Worm (Caenorhabditis elegans) whole organism, L2 larva: ENCODE measurements around the gene R05G9R.1.
A peak's percentile ranks its signal among the peaks of the same experiment; 100 is the strongest.

Experiments
- C34F6.9 ChIP-seq: fragments of 150-350 bp; optimal IDR thresholded peaks from 2 replicates; lab custom pipeline; 2014; ENCODE audit warnings: missing biosample characterization, missing genetic modification characterization
- Y55F3AM.14 ChIP-seq: fragments of 200-800 bp; sonication (Bioruptor generic); optimal IDR thresholded peaks from 2 replicates; lab custom pipeline; 2018; ENCODE audit warnings: mild to moderate bottlenecking, missing genetic modification characterization, missing compliant biosample characterization
- alr-1 ChIP-seq: fragments of 150-350 bp; optimal IDR thresholded peaks from 2 replicates; lab custom pipeline; 2014; ENCODE audit warnings: missing biosample characterization, missing genetic modification characterization
- aly-2 ChIP-seq: fragments of 150-350 bp; optimal IDR thresholded peaks from 2 replicates; lab custom pipeline; 2014; ENCODE audit warnings: missing biosample characterization, missing genetic modification characterization
- ama-1 ChIP-seq: fragments of 150-350 bp; optimal IDR thresholded peaks from 2 replicates; lab custom pipeline; 2018; ENCODE audit warnings: inconsistent platforms
- ceh-82 ChIP-seq: fragments of 150-350 bp; optimal IDR thresholded peaks from 2 replicates; lab custom pipeline; 2014; ENCODE audit warnings: missing biosample characterization, missing genetic modification characterization
- crh-2 ChIP-seq: sonication (generic microtip); optimal IDR thresholded peaks from 2 replicates; lab custom pipeline; 2017; ENCODE audit warnings: missing biosample characterization, missing genetic modification characterization
- dmd-4 ChIP-seq: sonication (generic microtip); optimal IDR thresholded peaks from 2 replicates; lab custom pipeline; 2017; ENCODE audit warnings: missing biosample characterization, missing genetic modification characterization
- elt-3 ChIP-seq: sonication (generic microtip); optimal IDR thresholded peaks from 2 replicates; lab custom pipeline; 2017; ENCODE audit warnings: missing biosample characterization, missing genetic modification characterization
- fos-1 ChIP-seq: fragments of 150-350 bp; optimal IDR thresholded peaks from 2 replicates; lab custom pipeline; 2014; ENCODE audit warnings: missing biosample characterization, missing genetic modification characterization
- lin-11 ChIP-seq: fragments of 150-350 bp; sonication (generic microtip); optimal IDR thresholded peaks from 2 replicates; lab custom pipeline; 2014; ENCODE audit warnings: missing biosample characterization, missing genetic modification characterization, inconsistent platforms, mixed read lengths
- lsy-2 ChIP-seq, 2 experiments: fragments of 150-350 bp in 1 of 2; sonication (generic microtip) in 1 of 2; optimal IDR thresholded peaks; 2 replicates each; lab custom pipeline; 2014 to 2017; ENCODE audit warnings: missing biosample characterization in 2 of 2, missing genetic modification characterization in 2 of 2
- mab-5 ChIP-seq: fragments of 150-350 bp; optimal IDR thresholded peaks from 2 replicates; lab custom pipeline; 2014; ENCODE audit warnings: missing biosample characterization, missing genetic modification characterization
- nhr-11 ChIP-seq: fragments of 150-350 bp; optimal IDR thresholded peaks from 2 replicates; lab custom pipeline; 2014; ENCODE audit warnings: missing biosample characterization, missing genetic modification characterization
- nhr-12 ChIP-seq: fragments of 150-350 bp; optimal IDR thresholded peaks from 2 replicates; lab custom pipeline; 2014; ENCODE audit warnings: missing biosample characterization, missing genetic modification characterization
- nhr-129 ChIP-seq: fragments of 150-350 bp; optimal IDR thresholded peaks from 2 replicates; lab custom pipeline; 2014; ENCODE audit warnings: missing biosample characterization, missing genetic modification characterization
- nhr-21 ChIP-seq: fragments of 150-350 bp; optimal IDR thresholded peaks from 2 replicates; lab custom pipeline; 2014; ENCODE audit warnings: missing biosample characterization, missing genetic modification characterization
- nhr-23 ChIP-seq: fragments of 150-350 bp; optimal IDR thresholded peaks from 2 replicates; lab custom pipeline; 2014; ENCODE audit warnings: missing biosample characterization, missing genetic modification reagents, missing genetic modification characterization
- nhr-237 ChIP-seq: fragments of 150-350 bp; optimal IDR thresholded peaks from 2 replicates; lab custom pipeline; 2014; ENCODE audit warnings: missing biosample characterization, missing genetic modification characterization
- nhr-6 ChIP-seq: fragments of 150-350 bp; optimal IDR thresholded peaks from 2 replicates; lab custom pipeline; 2014; ENCODE audit warnings: missing biosample characterization, missing genetic modification characterization
- nhr-77 ChIP-seq: fragments of 150-350 bp; optimal IDR thresholded peaks from 2 replicates; lab custom pipeline; 2014; ENCODE audit warnings: missing biosample characterization, missing genetic modification characterization
- skn-1 ChIP-seq: sonication (generic microtip); optimal IDR thresholded peaks from 2 replicates; lab custom pipeline; 2017; ENCODE audit warnings: missing biosample characterization, missing genetic modification characterization
- sma-3 ChIP-seq: sonication (generic microtip); optimal IDR thresholded peaks from 2 replicates; lab custom pipeline; 2016; ENCODE audit warnings: missing genetic modification reagents, missing genetic modification characterization, missing compliant biosample characterization
- sma-9 ChIP-seq, 2 experiments: fragments of 150-350 bp in 1 of 2; sonication (generic microtip) in 1 of 2; optimal IDR thresholded peaks; 2 replicates each; lab custom pipeline; 2014 to 2016; ENCODE audit warnings: missing genetic modification characterization in 2 of 2, mild to moderate bottlenecking in 1 of 2, missing biosample characterization in 1 of 2, missing compliant biosample characterization in 1 of 2, missing genetic modification reagents in 1 of 2, moderate library complexity in 1 of 2
- snpc-4 ChIP-seq: fragments of 150-350 bp; optimal IDR thresholded peaks from 2 replicates; lab custom pipeline; 2014; ENCODE audit warnings: missing biosample characterization, missing genetic modification characterization
- unc-39 ChIP-seq: fragments of 150-350 bp; optimal IDR thresholded peaks from 2 replicates; lab custom pipeline; 2014; ENCODE audit warnings: missing biosample characterization, missing genetic modification characterization
- unc-55 ChIP-seq: fragments of 150-350 bp; sonication (generic microtip); optimal IDR thresholded peaks from 3 replicates; lab custom pipeline; 2014; ENCODE audit warnings: missing biosample characterization, missing genetic modification reagents, missing genetic modification characterization
- unc-62 ChIP-seq: fragments of 150-350 bp; optimal IDR thresholded peaks from 2 replicates; lab custom pipeline; 2014; ENCODE audit warnings: missing biosample characterization, missing genetic modification reagents, missing genetic modification characterization
- zag-1 ChIP-seq: fragments of 150-350 bp; optimal IDR thresholded peaks from 2 replicates; lab custom pipeline; 2014; ENCODE audit warnings: missing biosample characterization, missing genetic modification characterization
- ztf-1 ChIP-seq: fragments of 200-800 bp; sonication (Bioruptor generic); conservative IDR thresholded peaks from 2 replicates; pipeline ENCODE4 v1.3.6; 2022; ENCODE audit warnings: missing genetic modification characterization, missing compliant biosample characterization
- ztf-4 ChIP-seq: fragments of 150-350 bp; optimal IDR thresholded peaks from 2 replicates; lab custom pipeline; 2014; ENCODE audit warnings: missing biosample characterization, missing genetic modification characterization

R05G9R.1 gene

DNA sequence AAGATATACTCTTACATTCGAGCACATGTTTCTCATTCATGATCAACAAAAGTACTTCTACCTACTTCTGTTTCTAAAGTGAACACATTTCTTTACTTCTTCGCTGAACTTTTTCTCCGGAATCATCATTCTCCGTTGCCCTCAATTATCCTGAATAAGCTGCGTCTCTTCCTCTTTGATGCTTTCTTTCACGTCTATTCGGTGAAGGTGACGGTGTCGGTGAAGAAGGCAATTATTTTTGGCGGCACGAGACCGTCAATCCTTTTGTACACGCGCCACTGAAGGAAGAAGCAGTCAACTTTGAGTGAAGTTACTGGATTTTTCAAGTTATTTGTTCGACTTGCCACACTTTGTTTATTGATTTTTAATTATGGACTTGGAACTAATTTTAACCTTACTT lies 17.7 kb upstream of the R05G9R.1 start, which contains the start of gene abch-1:
abch-1 (minus strand) TSS at position 101 of the 400 bp plus-strand sequence.
- TF ChIP-seq C34F6.9 (tag; lab: Kevin White, UChicago) = no peak
- no peak for TF ChIP-seq unc-39 (tag; lab: Kevin White, UChicago)
- no peak for TF ChIP-seq ama-1
- no peak for TF ChIP-seq dmd-4
- no peak for TF ChIP-seq sma-3
- TF ChIP-seq nhr-129 (tag; lab: Kevin White, UChicago) = no peak
- TF ChIP-seq mab-5 (tag; lab: Kevin White, UChicago) = no peak
- no peak for TF ChIP-seq unc-62 (GFP tag; lab: Kevin White, UChicago)

DNA sequence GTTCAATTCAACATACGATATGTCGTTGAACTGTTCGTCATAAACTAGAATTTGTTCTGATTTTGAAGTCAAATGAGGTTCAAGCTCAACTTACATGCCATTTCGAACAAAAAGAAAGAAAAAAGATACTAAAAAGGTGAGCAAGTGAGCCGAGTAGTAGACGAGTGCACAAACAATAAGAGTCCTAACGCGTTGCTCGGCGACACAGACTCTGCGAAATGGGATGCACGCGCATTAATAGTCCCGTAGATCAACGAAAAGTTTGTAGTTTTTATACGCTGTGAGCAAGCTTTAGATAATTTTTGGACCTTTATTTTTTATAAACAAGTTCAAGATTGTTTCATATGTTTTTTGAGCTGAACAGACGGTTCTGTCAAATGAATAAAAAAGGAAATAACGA lies 14.8 kb upstream of the R05G9R.1 start, which contains the start of gene C56E6.4:
C56E6.4 (minus strand) TSS at position 101 of the 400 bp plus-strand sequence.
- TF ChIP-seq ama-1 (no peak), C34F6.9 (tag; lab: Kevin White, UChicago) (no peak), snpc-4 (tag; lab: Kevin White, UChicago) (no peak), aly-2 (tag; lab: Kevin White, UChicago) (no peak)

DNA sequence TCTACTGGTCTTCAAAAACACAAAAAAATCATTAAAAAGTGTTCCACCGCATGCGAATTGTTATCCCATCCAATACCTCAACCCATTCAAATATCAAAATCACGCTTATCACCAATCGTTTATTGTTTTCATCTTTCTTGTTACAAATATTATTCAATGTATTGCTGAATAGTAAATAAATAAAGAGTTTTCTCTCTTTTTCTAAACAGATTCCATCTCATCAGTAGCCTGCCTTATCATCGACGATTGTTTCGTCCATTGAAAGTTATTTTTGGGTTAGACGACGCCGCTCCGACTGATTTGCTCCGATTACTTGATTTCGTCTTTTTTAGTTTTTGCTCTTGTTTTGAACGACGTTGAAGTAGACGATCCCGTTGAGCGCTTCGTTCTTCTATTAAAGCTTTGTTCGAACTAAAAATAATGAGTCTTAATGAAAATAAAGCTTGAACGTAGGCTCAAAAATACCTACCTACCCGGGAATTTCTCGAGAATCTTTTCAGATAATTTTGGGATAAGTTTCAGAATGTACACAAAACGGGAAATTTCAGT lies 12.4 kb upstream of the R05G9R.1 start:
- TF ChIP-seq zag-1 (tag; lab: Kevin White, UChicago) (no peak), ztf-1 (GFP tag; lab: Robert Waterston, UW) (no peak), alr-1 (no peak), sma-9 (GFP tag; optimal IDR thresholded peaks at IDR 0.05; lab: Kevin White, UChicago) (no peak), sma-9 (tag; optimal IDR thresholded peaks at IDR 0.05; lab: Kevin White, UChicago) (no peak), nhr-23 (no peak), crh-2 (tag; lab: Kevin White, UChicago) (no peak), nhr-21 (tag; lab: Kevin White, UChicago) (no peak), ceh-82 (tag; lab: Kevin White, UChicago) (no peak), nhr-237 (tag; lab: Kevin White, UChicago) (no peak), nhr-12 (tag; lab: Kevin White, UChicago) (no peak), fos-1 (tag; lab: Kevin White, UChicago) (no peak), nhr-6 (tag; lab: Kevin White, UChicago) (no peak), ztf-4 (tag; lab: Kevin White, UChicago) (no peak), elt-3 (no peak), skn-1 (tag; lab: Kevin White, UChicago) (no peak), sma-3 (no peak), lsy-2 (tag; optimal IDR thresholded peaks at IDR 0.05; lab: Kevin White, UChicago) (no peak), unc-55 (GFP tag; lab: Kevin White, UChicago) (no peak), C34F6.9 (tag; lab: Kevin White, UChicago) (no peak)

DNA sequence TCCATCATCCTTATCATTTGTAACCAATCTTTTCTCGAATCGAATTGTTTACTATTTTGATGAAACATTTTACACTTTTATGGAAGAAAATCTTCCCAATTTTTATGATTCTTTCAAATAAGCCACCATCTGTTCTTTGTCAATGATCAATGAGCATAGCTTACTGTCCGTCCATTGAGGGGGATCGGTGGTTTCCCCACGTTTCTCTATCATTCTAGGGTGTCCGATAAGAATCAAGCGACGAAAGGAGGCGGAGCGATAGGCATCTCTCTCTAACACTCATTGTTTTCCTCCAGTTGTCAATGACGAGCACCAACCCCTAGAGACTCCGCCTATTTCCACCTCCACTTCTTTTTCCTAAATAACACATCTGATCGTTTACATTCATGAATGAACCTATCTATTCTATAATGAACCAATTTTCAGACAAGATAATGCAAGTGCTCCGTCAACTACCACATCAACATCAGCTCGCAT lies 10.7 kb upstream of the R05G9R.1 start, which contains the start of gene C56E6.2:
C56E6.2 (plus strand) TSS at position 427 of the 477 bp plus-strand sequence.
- TF ChIP-seq skn-1 (tag; lab: Kevin White, UChicago) = no peak
- peak; percentile 16 for TF ChIP-seq fos-1 (tag; lab: Kevin White, UChicago)

DNA sequence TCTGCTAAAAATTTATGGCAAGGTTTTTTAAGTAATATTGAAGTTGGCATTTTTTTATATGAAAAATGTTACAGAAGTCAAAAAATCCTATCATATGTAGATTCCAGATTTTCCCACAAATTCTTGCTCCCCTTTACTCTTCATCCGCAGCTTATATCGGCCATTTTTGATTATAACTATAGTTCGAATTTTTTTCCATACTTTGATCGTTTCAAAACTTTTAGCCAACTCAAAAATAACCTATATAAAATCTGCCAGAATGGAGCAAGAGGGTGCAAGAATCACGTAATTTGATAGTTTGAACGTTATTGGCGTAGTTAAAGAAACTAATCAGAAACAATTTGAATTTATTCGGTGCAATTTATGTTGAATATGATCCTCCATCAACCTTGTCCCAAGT lies 10.1 kb upstream of the R05G9R.1 start:
- TF ChIP-seq nhr-12 (tag; lab: Kevin White, UChicago) (no peak), ama-1 (no peak), nhr-77 (tag; lab: Kevin White, UChicago) (no peak), alr-1 (no peak), nhr-129 (tag; lab: Kevin White, UChicago) (no peak), nhr-11 (tag; lab: Kevin White, UChicago) (no peak), mab-5 (tag; lab: Kevin White, UChicago) (no peak), zag-1 (tag; lab: Kevin White, UChicago) (no peak), ztf-1 (GFP tag; lab: Robert Waterston, UW) (no peak), lin-11 (tag; lab: Kevin White, UChicago) (no peak), C34F6.9 (tag; lab: Kevin White, UChicago) (no peak), ztf-4 (tag; lab: Kevin White, UChicago) (no peak), Y55F3AM.14 (GFP tag; lab: Kevin White, UChicago) (no peak), lsy-2 (tag; optimal IDR thresholded peaks at IDR 0.05; lab: Kevin White, UChicago) (no peak)
